Worm (Caenorhabditis elegans): ENCODE measurements around the gene rif-1.1.

DNA sequence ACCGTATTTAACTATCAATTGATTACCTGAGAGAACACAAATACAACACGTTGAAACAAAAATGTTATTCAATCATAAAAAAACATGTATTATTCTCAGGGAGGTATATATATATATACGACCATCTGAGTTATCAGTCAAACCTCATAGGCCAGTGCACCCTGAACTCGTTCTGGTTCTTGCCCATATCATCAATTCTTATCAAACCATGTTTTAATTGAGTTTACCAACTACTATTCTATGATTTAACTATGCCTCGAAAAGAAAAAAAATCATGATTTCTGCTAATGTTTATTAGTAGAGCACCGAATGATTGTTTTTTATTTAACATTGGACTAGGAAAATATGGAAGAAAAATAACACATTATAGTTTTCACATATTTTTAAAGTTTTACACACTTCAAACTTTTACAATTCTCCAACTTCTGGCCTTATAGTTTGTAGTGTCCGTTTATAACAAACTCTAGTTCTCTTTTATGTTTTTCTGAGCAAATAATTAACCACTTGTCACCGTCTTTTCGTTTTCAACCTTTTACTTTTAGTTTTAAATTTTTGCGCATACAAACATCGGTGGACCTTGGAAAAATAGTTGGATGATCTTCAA lies 28.7 kb downstream of the rif-1.1 start:
- TF ChIP-seq lin-11 (tag; optimal IDR thresholded peaks at IDR 0.05) = no peak
- no peak for TF ChIP-seq F13H6.1 (tag; optimal IDR thresholded peaks at IDR 0.05)
- TF ChIP-seq ama-1 (optimal IDR thresholded peaks at IDR 0.05) = no peak
- no peak for TF ChIP-seq nhr-232 (tag; optimal IDR thresholded peaks at IDR 0.05)
- TF ChIP-seq ceh-48 (tag; optimal IDR thresholded peaks at IDR 0.05) = no peak
- no peak for TF ChIP-seq pqm-1 (tag; optimal IDR thresholded peaks at IDR 0.05)
- TF ChIP-seq ztf-16 (tag; optimal IDR thresholded peaks at IDR 0.05) = no peak
- no peak for TF ChIP-seq pha-4 (tag; optimal IDR thresholded peaks at IDR 0.05)
- TF ChIP-seq hlh-13 (GFP tag; optimal IDR thresholded peaks at IDR 0.05) = no peak
- no peak for TF ChIP-seq nhr-11 (tag; optimal IDR thresholded peaks at IDR 0.05)
- TF ChIP-seq ahr-1 (tag; optimal IDR thresholded peaks at IDR 0.05) = no peak
- no peak for TF ChIP-seq ceh-45 (GFP tag; IDR thresholded peaks at IDR 0.05)
- TF ChIP-seq ref-2 (tag; optimal IDR thresholded peaks at IDR 0.05) = no peak
